Fruit fly (Drosophila melanogaster): ENCODE measurements around the gene CG7443.
A peak's percentile ranks its signal among the peaks of the same experiment; 100 is the strongest.

Gene CG7443

dm6 chr3R:8354458-8354857 is 30.3 kb downstream of the CG7443 start (continued):
- no peak for TF ChIP-seq CG8944 (GFP tag; optimal IDR thresholded peaks at IDR 0.05)
- TF ChIP-seq CG17359 (tag; optimal IDR thresholded peaks at IDR 0.05) = peak; percentile 76
- no peak for TF ChIP-seq Antp (GFP tag; optimal IDR thresholded peaks at IDR 0.05)
- TF ChIP-seq Asciz (GFP tag; optimal IDR thresholded peaks at IDR 0.05) = no peak
- no peak for TF ChIP-seq zen (tag; optimal IDR thresholded peaks at IDR 0.05)
- TF ChIP-seq Nf-YB (GFP tag; optimal IDR thresholded peaks at IDR 0.05) = no peak
- peak; percentile 34 for TF ChIP-seq CG10654 (GFP tag; optimal IDR thresholded peaks at IDR 0.05)
- no peak for TF ChIP-seq Atf-2 (GFP tag; optimal IDR thresholded peaks at IDR 0.05)
- peak; percentile 39 for TF ChIP-seq CG3407 (GFP tag; optimal IDR thresholded peaks at IDR 0.05)
- no peak for TF ChIP-seq jumu (GFP tag; optimal IDR thresholded peaks at IDR 0.05)
- TF ChIP-seq NFAT (GFP tag; IDR thresholded peaks at IDR 0.05) = peak; percentile 53
- TF ChIP-seq dmrt11E (tag; optimal IDR thresholded peaks at IDR 0.05) = no peak
- no peak for TF ChIP-seq CG13775 (GFP tag; optimal IDR thresholded peaks at IDR 0.05)
- TF ChIP-seq salm (tag; optimal IDR thresholded peaks at IDR 0.05) = no peak
- TF ChIP-seq slp2 (GFP tag; optimal IDR thresholded peaks at IDR 0.05) = no peak
- TF ChIP-seq CG13123 (GFP tag; optimal IDR thresholded peaks at IDR 0.05) = no peak
- no peak for TF ChIP-seq Six4 (GFP tag; optimal IDR thresholded peaks at IDR 0.05)
- no peak for TF ChIP-seq gro (GFP tag; optimal IDR thresholded peaks at IDR 0.05)
- TF ChIP-seq TFAM (GFP tag; optimal IDR thresholded peaks at IDR 0.05) = no peak
- TF ChIP-seq gem (tag; optimal IDR thresholded peaks at IDR 0.05) = peak; percentile 73
- TF ChIP-seq CG6765 (GFP tag; optimal IDR thresholded peaks at IDR 0.05) = no peak
- TF ChIP-seq cas (GFP tag; IDR thresholded peaks at IDR 0.05) = 0 out of 2 replicates have a peak, but pooled peaks have one; percentile 30
- peak; percentile 7 for TF ChIP-seq YL-1 (GFP tag; optimal IDR thresholded peaks at IDR 0.05)
- no peak for TF ChIP-seq CG34376 (GFP tag; optimal IDR thresholded peaks at IDR 0.05)
- TF ChIP-seq Doc2 (GFP tag; IDR thresholded peaks at IDR 0.05) = no peak
- peak; percentile 87 for TF ChIP-seq vvl (GFP tag; IDR thresholded peaks at IDR 0.05)
- TF ChIP-seq CG13894 (tag; optimal IDR thresholded peaks at IDR 0.05) = no peak
- no peak for TF ChIP-seq eve (GFP tag; optimal IDR thresholded peaks at IDR 0.05)
- TF ChIP-seq CG7271 (tag; optimal IDR thresholded peaks at IDR 0.05) = no peak
- TF ChIP-seq sob (GFP tag; IDR thresholded peaks at IDR 0.05) = peak; percentile 62
- no peak for TF ChIP-seq CG15479 (GFP tag; optimal IDR thresholded peaks at IDR 0.05)
- peak; percentile 21 for TF ChIP-seq CG4424 (GFP tag; optimal IDR thresholded peaks at IDR 0.05)
- TF ChIP-seq CG2678 (tag; optimal IDR thresholded peaks at IDR 0.05) = peak; percentile 66
- TF ChIP-seq CG32532 (GFP tag; IDR thresholded peaks at IDR 0.05) = peak; percentile 73
- no peak for TF ChIP-seq CG17361 (GFP tag; IDR thresholded peaks at IDR 0.05)
- no peak for TF ChIP-seq nerfin-2 (GFP tag; IDR thresholded peaks at IDR 0.05; ENCODE audit: partially characterized antibody)
- no peak; the same call in 2 of the 3 replicates for TF ChIP-seq otp (GFP tag; IDR thresholded peaks at IDR 0.05)
- no peak for TF ChIP-seq CG31365 (tag; optimal IDR thresholded peaks at IDR 0.05)
- no peak for TF ChIP-seq Bteb2 (GFP tag; optimal IDR thresholded peaks at IDR 0.05)
- no peak for TF ChIP-seq kah (GFP tag; optimal IDR thresholded peaks at IDR 0.05)
- TF ChIP-seq ERR (GFP tag; optimal IDR thresholded peaks at IDR 0.05) = no peak
- no peak for TF ChIP-seq NC2α (GFP tag; optimal IDR thresholded peaks at IDR 0.05)
- no peak for TF ChIP-seq CG6272 (GFP tag; IDR thresholded peaks at IDR 0.05)
- TF ChIP-seq CG7745 (tag; optimal IDR thresholded peaks at IDR 0.05) = no peak
- TF ChIP-seq CG32767 (GFP tag; IDR thresholded peaks at IDR 0.05) = 0 out of 2 replicates have a peak, but pooled peaks have one; percentile 28
- no peak for TF ChIP-seq croc (GFP tag; conservative IDR thresholded peaks at IDR 0.05)
- TF ChIP-seq CG1792 (GFP tag; optimal IDR thresholded peaks at IDR 0.05) = no peak
- TF ChIP-seq CG14710 (tag; optimal IDR thresholded peaks at IDR 0.05) = no peak
- peak; percentile 76 for TF ChIP-seq dysf (GFP tag; IDR thresholded peaks at IDR 0.05)
- no peak for TF ChIP-seq corto (GFP tag; optimal IDR thresholded peaks at IDR 0.05)
- TF ChIP-seq sens (GFP tag) = peak; percentile 85
- no peak for TF ChIP-seq Mrtf (GFP tag; IDR thresholded peaks at IDR 0.05)
